Fruit fly (Drosophila melanogaster): ENCODE measurements around the gene CG2186.
A peak's percentile ranks its signal among the peaks of the same experiment; 100 is the strongest.

CG2186 gene

DNA sequence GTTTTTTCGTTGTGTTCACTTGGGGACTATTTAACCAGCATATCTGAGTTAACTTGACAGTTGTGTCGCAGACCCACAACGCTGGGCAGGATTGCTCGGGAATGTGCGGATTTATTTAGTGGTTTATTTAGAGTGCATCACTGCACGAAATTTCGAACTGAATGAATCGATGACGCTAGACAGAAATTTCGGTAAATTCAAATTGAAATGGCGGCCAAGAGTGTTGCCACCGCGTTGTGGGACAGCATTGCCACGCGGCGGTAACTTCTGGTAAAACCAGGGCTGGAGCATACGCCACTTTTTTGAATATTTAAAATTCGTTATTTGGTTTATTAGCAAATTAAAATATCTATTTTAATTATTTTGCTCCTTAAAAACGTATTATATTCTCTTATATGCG lies 2.8 kb upstream of the CG2186 start, which contains the start of gene feo (continued):
- TF ChIP-seq Ets97D (GFP tag; optimal IDR thresholded peaks at IDR 0.05), result peak; percentile 30
- peak; percentile 11 for TF ChIP-seq nmo (GFP tag; optimal IDR thresholded peaks at IDR 0.05)
- no peak for TF ChIP-seq CG8290 (GFP tag; optimal IDR thresholded peaks at IDR 0.05)
- no peak for TF ChIP-seq CG8290 (tag; optimal IDR thresholded peaks at IDR 0.05)
- TF ChIP-seq CG3407 (GFP tag; optimal IDR thresholded peaks at IDR 0.05), result no peak
- TF ChIP-seq CG14710 (tag; optimal IDR thresholded peaks at IDR 0.05), result peak; percentile 70
- TF ChIP-seq Bdp1 (GFP tag; optimal IDR thresholded peaks at IDR 0.05), result no peak
- no peak for TF ChIP-seq GATAe (GFP tag; conservative IDR thresholded peaks at IDR 0.05)
- peak; percentile 66 for TF ChIP-seq CG10267 (tag; optimal IDR thresholded peaks at IDR 0.05)
- TF ChIP-seq Drgx (GFP tag; IDR thresholded peaks at IDR 0.05), result no peak
- no peak for TF ChIP-seq CG14441 (GFP tag; IDR thresholded peaks at IDR 0.05)
- TF ChIP-seq HLH4C (GFP tag; IDR thresholded peaks at IDR 0.05; ENCODE audit: partially characterized antibody), result no peak
- no peak for TF ChIP-seq CG3838 (GFP tag; optimal IDR thresholded peaks at IDR 0.05)
- TF ChIP-seq bsh (GFP tag; optimal IDR thresholded peaks at IDR 0.05), result no peak
- TF ChIP-seq Sin3A (optimal IDR thresholded peaks at IDR 0.05), result no peak
- TF ChIP-seq D (optimal IDR thresholded peaks at IDR 0.05), result no peak
- TF ChIP-seq D (GFP tag; optimal IDR thresholded peaks at IDR 0.05), result no peak
- no peak for TF ChIP-seq slbo (GFP tag; IDR thresholded peaks at IDR 0.05)
- no peak for TF ChIP-seq CG18599 (GFP tag; optimal IDR thresholded peaks at IDR 0.05)
- no peak for TF ChIP-seq pita (GFP tag; optimal IDR thresholded peaks at IDR 0.05)
- no peak for TF ChIP-seq dysf (GFP tag; IDR thresholded peaks at IDR 0.05)
- TF ChIP-seq Atf6 (GFP tag; IDR thresholded peaks at IDR 0.05), result no peak
- TF ChIP-seq Dbx (GFP tag; IDR thresholded peaks at IDR 0.05), result no peak
- peak; percentile 56 for TF ChIP-seq BEAF-32 (GFP tag; optimal IDR thresholded peaks at IDR 0.05)
- no peak for TF ChIP-seq CG12219 (GFP tag; optimal IDR thresholded peaks at IDR 0.05)
- no peak for TF ChIP-seq br (optimal IDR thresholded peaks at IDR 0.05)
- TF ChIP-seq CG7372 (GFP tag; IDR thresholded peaks at IDR 0.05), result no peak
- TF ChIP-seq Bteb2 (GFP tag; optimal IDR thresholded peaks at IDR 0.05), result no peak
- no peak for TF ChIP-seq CG2199 (GFP tag; IDR thresholded peaks at IDR 0.05)
- TF ChIP-seq Awh (GFP tag; IDR thresholded peaks at IDR 0.05), result no peak
- TF ChIP-seq CG11093 (GFP tag; IDR thresholded peaks at IDR 0.05), result no peak
- TF ChIP-seq CG15514 (GFP tag; optimal IDR thresholded peaks at IDR 0.05), result peak; percentile 42
- TF ChIP-seq NC2α (GFP tag; optimal IDR thresholded peaks at IDR 0.05), result no peak
- TF ChIP-seq Max (GFP tag; optimal IDR thresholded peaks at IDR 0.05), result no peak
- TF ChIP-seq grau (tag; optimal IDR thresholded peaks at IDR 0.05), result no peak
- TF ChIP-seq Mes4 (GFP tag; optimal IDR thresholded peaks at IDR 0.05), result no peak
- no peak for TF ChIP-seq croc (GFP tag; conservative IDR thresholded peaks at IDR 0.05)
- TF ChIP-seq CG11504 (tag; optimal IDR thresholded peaks at IDR 0.05), result no peak
- TF ChIP-seq mam (GFP tag; optimal IDR thresholded peaks at IDR 0.05), result no peak
- TF ChIP-seq ap (GFP tag; IDR thresholded peaks at IDR 0.05), result no peak
- no peak for TF ChIP-seq pros (GFP tag; optimal IDR thresholded peaks at IDR 0.05)
- TF ChIP-seq gt (GFP tag; IDR thresholded peaks at IDR 0.05), result no peak
- TF ChIP-seq Hand (GFP tag; optimal IDR thresholded peaks at IDR 0.05), result no peak
- TF ChIP-seq CG17385 (GFP tag; optimal IDR thresholded peaks at IDR 0.05), result no peak
- TF ChIP-seq Adf1 (GFP tag; IDR thresholded peaks at IDR 0.05), result 0 out of 2 replicates have a peak, but pooled peaks have one; percentile 7
- TF ChIP-seq CG34376 (GFP tag; optimal IDR thresholded peaks at IDR 0.05), result no peak
- TF ChIP-seq dan (GFP tag; IDR thresholded peaks at IDR 0.05), result no peak
- TF ChIP-seq HLH3B (GFP tag; IDR thresholded peaks at IDR 0.05), result no peak
- TF ChIP-seq B-H2 (GFP tag; optimal IDR thresholded peaks at IDR 0.05), result no peak
- no peak for TF ChIP-seq CG15073 (GFP tag; optimal IDR thresholded peaks at IDR 0.05)
- TF ChIP-seq Fer1 (GFP tag; optimal IDR thresholded peaks at IDR 0.05), result peak; percentile 7
- no peak for TF ChIP-seq CG1233 (GFP tag; optimal IDR thresholded peaks at IDR 0.05)
- TF ChIP-seq gem (tag; optimal IDR thresholded peaks at IDR 0.05), result no peak
- TF ChIP-seq ato (GFP tag; IDR thresholded peaks at IDR 0.05; ENCODE audit: partially characterized antibody), result no peak

All from whole organism, embryonic.